Worm (Caenorhabditis elegans) whole organism, late embryonic: ENCODE measurements around the gene rop-1.

Experiments
- C08G9.2 ChIP-seq: sonication (generic microtip); optimal IDR thresholded peaks from 2 replicates; lab custom pipeline; 2016; ENCODE audit warnings: mild to moderate bottlenecking, missing genetic modification characterization, moderate library complexity, missing compliant biosample characterization
- C38D4.7 ChIP-seq: fragments of 200-800 bp; sonication (Bioruptor generic); optimal IDR thresholded peaks from 2 replicates; lab custom pipeline; 2018; ENCODE audit warnings: mild to moderate bottlenecking, missing genetic modification characterization, moderate library complexity, missing compliant biosample characterization
- F13H6.1 ChIP-seq: sonication (generic microtip); optimal IDR thresholded peaks from 2 replicates; lab custom pipeline; 2016; ENCODE audit warnings: missing genetic modification characterization, missing compliant biosample characterization
- K02D7.2 ChIP-seq: sonication (generic microtip); optimal IDR thresholded peaks from 2 replicates; lab custom pipeline; 2017; ENCODE audit warnings: mild to moderate bottlenecking, missing genetic modification characterization, missing compliant biosample characterization
- K09A11.1 ChIP-seq: sonication (generic microtip); optimal IDR thresholded peaks from 2 replicates; lab custom pipeline; 2017; ENCODE audit warnings: antibody characterized with exemption, mild to moderate bottlenecking, missing genetic modification characterization, missing compliant biosample characterization; ENCODE audit not compliant: insufficient read depth
- T23F11.4 ChIP-seq: fragments of 200-800 bp; sonication (Bioruptor generic); optimal IDR thresholded peaks from 2 replicates; lab custom pipeline; 2018; ENCODE audit warnings: mild to moderate bottlenecking, missing genetic modification characterization, missing compliant biosample characterization
- ahr-1 ChIP-seq: sonication (generic microtip); optimal IDR thresholded peaks from 2 replicates; lab custom pipeline; 2016; ENCODE audit warnings: missing genetic modification characterization, missing compliant biosample characterization
- ceh-14 ChIP-seq: sonication (generic microtip); optimal IDR thresholded peaks from 2 replicates; lab custom pipeline; 2016; ENCODE audit warnings: missing genotype, missing genetic modification characterization, missing compliant biosample characterization
- ceh-24 ChIP-seq: sonication (generic microtip); optimal IDR thresholded peaks from 2 replicates; lab custom pipeline; 2016; ENCODE audit warnings: mild to moderate bottlenecking, missing genetic modification characterization, missing compliant biosample characterization
- ceh-30 ChIP-seq: fragments of 150-350 bp; optimal IDR thresholded peaks from 2 replicates; lab custom pipeline; 2014; ENCODE audit warnings: missing biosample characterization, missing genetic modification characterization
- ceh-31 ChIP-seq: sonication (generic microtip); optimal IDR thresholded peaks from 2 replicates; lab custom pipeline; 2016; ENCODE audit warnings: missing genetic modification characterization, missing compliant biosample characterization
- ceh-48 ChIP-seq: sonication (generic microtip); optimal IDR thresholded peaks from 2 replicates; lab custom pipeline; 2016; ENCODE audit warnings: missing genetic modification characterization, inconsistent platforms, missing compliant biosample characterization
- ceh-6 ChIP-seq: fragments of 200-800 bp; sonication (Bioruptor generic); optimal IDR thresholded peaks from 2 replicates; lab custom pipeline; 2018; ENCODE audit warnings: mild to moderate bottlenecking, missing genetic modification characterization, missing compliant biosample characterization
- dve-1 ChIP-seq: sonication (generic microtip); optimal IDR thresholded peaks from 2 replicates; lab custom pipeline; 2017; ENCODE audit warnings: antibody characterized with exemption, mild to moderate bottlenecking, missing genetic modification characterization, missing compliant biosample characterization
- elt-2 ChIP-seq: sonication (generic microtip); optimal IDR thresholded peaks from 2 replicates; lab custom pipeline; 2016; ENCODE audit warnings: missing genetic modification reagents, missing genetic modification characterization, missing compliant biosample characterization
- fax-1 ChIP-seq: sonication (generic microtip); optimal IDR thresholded peaks from 2 replicates; lab custom pipeline; 2016; ENCODE audit warnings: missing genotype, missing genetic modification characterization, missing compliant biosample characterization
- fkh-10 ChIP-seq: fragments of 150-350 bp; optimal IDR thresholded peaks from 2 replicates; lab custom pipeline; 2014; ENCODE audit warnings: missing biosample characterization, missing genetic modification reagents, missing genetic modification characterization
- fkh-6 ChIP-seq: sonication (generic microtip); optimal IDR thresholded peaks from 2 replicates; lab custom pipeline; 2016; ENCODE audit warnings: missing genetic modification characterization, missing compliant biosample characterization
- hlh-13 ChIP-seq: fragments of 200-800 bp; sonication (Bioruptor generic); optimal IDR thresholded peaks from 2 replicates; lab custom pipeline; 2018; ENCODE audit warnings: mild to moderate bottlenecking, missing genetic modification characterization, missing compliant biosample characterization
- hlh-15 ChIP-seq: sonication (generic microtip); optimal IDR thresholded peaks from 2 replicates; lab custom pipeline; 2016; ENCODE audit warnings: missing genetic modification characterization, missing compliant biosample characterization
- hlh-6 ChIP-seq: sonication (generic microtip); optimal IDR thresholded peaks from 2 replicates; lab custom pipeline; 2016; ENCODE audit warnings: missing genotype, missing genetic modification characterization, missing compliant biosample characterization
- hlh-8 ChIP-seq: sonication (generic microtip); optimal IDR thresholded peaks from 2 replicates; lab custom pipeline; 2016; ENCODE audit warnings: missing genotype, missing genetic modification characterization, missing compliant biosample characterization
- lim-6 ChIP-seq: sonication (generic microtip); optimal IDR thresholded peaks from 2 replicates; lab custom pipeline; 2016; ENCODE audit warnings: missing genetic modification characterization, missing compliant biosample characterization
- lin-11 ChIP-seq: fragments of 200-800 bp; sonication (Bioruptor generic); optimal IDR thresholded peaks from 2 replicates; lab custom pipeline; 2018; ENCODE audit warnings: mild to moderate bottlenecking, missing genetic modification characterization, missing compliant biosample characterization
- madf-2 ChIP-seq: sonication (generic microtip); optimal IDR thresholded peaks from 2 replicates; lab custom pipeline; 2017; ENCODE audit warnings: missing genetic modification characterization, missing compliant biosample characterization
- mec-3 ChIP-seq: sonication (generic microtip); optimal IDR thresholded peaks from 2 replicates; lab custom pipeline; 2016; ENCODE audit warnings: borderline replicate concordance, missing genetic modification characterization, missing compliant biosample characterization
- nfya-1 ChIP-seq: sonication (generic microtip); optimal IDR thresholded peaks from 2 replicates; lab custom pipeline; 2017; ENCODE audit warnings: missing genetic modification characterization, mild to moderate bottlenecking, missing compliant biosample characterization, antibody characterized with exemption, moderate library complexity
- nhr-11 ChIP-seq: fragments of 150-350 bp; optimal IDR thresholded peaks from 2 replicates; lab custom pipeline; 2014; ENCODE audit warnings: missing biosample characterization, missing genetic modification characterization
- nhr-232 ChIP-seq: sonication (generic microtip); optimal IDR thresholded peaks from 2 replicates; lab custom pipeline; 2016; ENCODE audit warnings: missing genetic modification characterization, missing compliant biosample characterization
- pag-3 ChIP-seq: sonication (generic microtip); optimal IDR thresholded peaks from 2 replicates; lab custom pipeline; 2016; ENCODE audit warnings: missing compliant biosample characterization, missing genetic modification characterization, borderline replicate concordance
- pat-9 ChIP-seq: fragments of 200-800 bp; sonication (Bioruptor generic); optimal IDR thresholded peaks from 2 replicates; lab custom pipeline; 2018; ENCODE audit warnings: mild to moderate bottlenecking, missing genetic modification characterization, moderate library complexity, missing compliant biosample characterization
- pax-1 ChIP-seq: fragments of 150-350 bp; optimal IDR thresholded peaks from 2 replicates; lab custom pipeline; 2014; ENCODE audit warnings: missing biosample characterization, missing genetic modification characterization
- pha-2 ChIP-seq: sonication (generic microtip); optimal IDR thresholded peaks from 2 replicates; lab custom pipeline; 2017; ENCODE audit warnings: mild to moderate bottlenecking, missing genetic modification characterization, missing compliant biosample characterization
- pqm-1 ChIP-seq: sonication (generic microtip); optimal IDR thresholded peaks from 2 replicates; lab custom pipeline; 2016; ENCODE audit warnings: missing genetic modification characterization, missing compliant biosample characterization
- ref-2 ChIP-seq: sonication (generic microtip); optimal IDR thresholded peaks from 2 replicates; lab custom pipeline; 2016; ENCODE audit warnings: missing genetic modification characterization, missing compliant biosample characterization
- rnt-1 ChIP-seq: sonication (generic microtip); optimal IDR thresholded peaks from 2 replicates; lab custom pipeline; 2016; ENCODE audit warnings: missing genetic modification characterization, missing compliant biosample characterization
- sdc-2 ChIP-seq: sonication (generic microtip); optimal IDR thresholded peaks from 2 replicates; lab custom pipeline; 2016; ENCODE audit warnings: missing genotype, missing genetic modification characterization, missing compliant biosample characterization
- sox-4 ChIP-seq: sonication (generic microtip); optimal IDR thresholded peaks from 2 replicates; lab custom pipeline; 2017; ENCODE audit warnings: mild to moderate bottlenecking, missing genetic modification characterization, inconsistent platforms, missing compliant biosample characterization
- syd-9 ChIP-seq: sonication (generic microtip); optimal IDR thresholded peaks from 2 replicates; lab custom pipeline; 2016; ENCODE audit warnings: mild to moderate bottlenecking, missing genetic modification characterization, moderate library complexity, missing compliant biosample characterization
- tbx-2 ChIP-seq: sonication (generic microtip); optimal IDR thresholded peaks from 2 replicates; lab custom pipeline; 2016; ENCODE audit warnings: missing genetic modification characterization, missing compliant biosample characterization
- unc-55 ChIP-seq: sonication (generic microtip); optimal IDR thresholded peaks from 2 replicates; lab custom pipeline; 2017; ENCODE audit warnings: missing biosample characterization, missing genetic modification reagents, missing genetic modification characterization
- unc-86 ChIP-seq: sonication (generic microtip); optimal IDR thresholded peaks from 2 replicates; lab custom pipeline; 2016; ENCODE audit warnings: missing genetic modification characterization, missing compliant biosample characterization
- zip-5 ChIP-seq: sonication (generic microtip); optimal IDR thresholded peaks from 2 replicates; lab custom pipeline; 2016; ENCODE audit warnings: missing genetic modification characterization, missing compliant biosample characterization

The rop-1 gene

ce11 chrV:10230932-10231331 is 23.9 kb downstream of the rop-1 start, which contains the start of gene fipr-6:
fipr-6 (plus strand) TSS chrV:10231232.
- TF ChIP-seq hlh-8 (tag; lab: Kevin White, UChicago) (no peak), pag-3 (tag; lab: Kevin White, UChicago) (no peak), tbx-2 (no peak), nhr-11 (tag; lab: Kevin White, UChicago) (no peak), ahr-1 (no peak), hlh-15 (tag; lab: Kevin White, UChicago) (no peak), lim-6 (tag; lab: Kevin White, UChicago) (no peak), T23F11.4 (GFP tag; lab: Kevin White, UChicago) (no peak), pha-2 (tag; lab: Kevin White, UChicago) (no peak), sox-4 (no peak), pax-1 (tag; lab: Kevin White, UChicago) (no peak), nfya-1 (tag; lab: Kevin White, UChicago) (no peak), F13H6.1 (no peak), ceh-6 (no peak)

DNA sequence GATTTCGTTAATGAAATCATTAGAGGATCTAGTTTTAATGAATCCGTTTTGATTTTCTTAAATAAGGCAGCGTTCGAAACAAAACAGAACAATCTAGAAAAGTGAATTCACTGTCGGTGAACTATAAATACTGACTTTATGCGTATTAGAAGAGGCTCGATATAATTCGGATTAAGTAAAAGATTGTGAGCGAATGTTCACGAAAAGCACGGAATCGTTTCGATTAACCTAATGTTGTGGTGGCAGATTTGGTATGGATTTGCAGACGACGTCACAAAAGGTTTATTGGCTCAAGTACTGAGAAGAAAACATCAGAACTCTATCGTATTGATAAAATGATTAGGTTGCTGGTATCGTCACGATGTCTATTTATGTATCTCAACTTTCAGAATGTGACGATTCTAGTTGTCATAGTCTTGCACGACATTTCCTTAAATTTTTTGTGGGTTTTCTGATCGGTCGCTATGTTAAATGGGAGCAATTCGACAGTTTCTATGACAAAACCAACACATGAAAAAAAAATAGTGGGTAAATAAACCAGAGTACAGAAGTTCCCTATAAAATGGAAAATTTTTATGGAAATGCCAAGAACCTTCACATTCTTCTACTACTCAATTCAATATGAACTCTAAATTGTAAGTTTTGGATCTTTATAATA is 25.5 kb downstream of the rop-1 start, which contains the start of the genes pyt-1 and fipr-7:
Gene pyt-1, minus strand, starts transcription at position 101 of the 658 bp plus-strand sequence.
Gene fipr-7, plus strand, starts transcription at position 608 of the 658 bp plus-strand sequence.
- TF ChIP-seq fkh-6 (no peak), rnt-1 (no peak), pag-3 (tag; lab: Kevin White, UChicago) (no peak), zip-5 (tag; lab: Kevin White, UChicago) (no peak), K09A11.1 (tag; lab: Kevin White, UChicago) (no peak), ceh-31 (tag; lab: Kevin White, UChicago) (no peak), fax-1 (no peak), fkh-10 (GFP tag; lab: Kevin White, UChicago) (no peak), ceh-6 (no peak), ceh-14 (no peak), unc-55 (GFP tag; lab: Kevin White, UChicago) (no peak), dve-1 (tag; lab: Kevin White, UChicago) (no peak), unc-86 (tag; lab: Kevin White, UChicago) (no peak), lim-6 (tag; lab: Kevin White, UChicago) (no peak), pat-9 (tag; lab: Kevin White, UChicago) (no peak)
- TF ChIP-seq, all 69 proteins: peak for 0

DNA sequence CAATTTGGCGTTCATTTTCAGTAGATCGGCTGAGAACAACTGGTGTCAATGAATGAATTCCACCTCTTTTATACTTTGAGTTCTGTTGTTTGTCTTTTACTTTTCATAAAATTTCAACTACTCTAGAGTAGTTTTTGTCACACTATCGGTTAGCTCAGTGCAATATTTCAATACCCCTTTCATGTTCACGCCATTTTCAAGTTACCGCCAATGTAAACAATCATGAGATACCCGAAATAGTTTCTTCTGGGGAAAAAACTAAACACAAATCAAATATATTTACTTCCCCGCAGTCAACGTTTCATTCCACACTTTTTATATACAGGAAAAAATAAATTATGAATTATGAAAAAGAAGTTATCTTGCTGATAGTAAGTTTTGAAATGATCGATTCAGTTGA is 26.5 kb downstream of the rop-1 start, which contains the start of gene fipr-4:
Gene fipr-4, minus strand, starts transcription at position 101 of the 400 bp plus-strand sequence.
- TF ChIP-seq lin-11 (tag; lab: Kevin White, UChicago) (no peak), C08G9.2 (tag; lab: Kevin White, UChicago) (no peak), C38D4.7 (GFP tag; lab: Kevin White, UChicago) (no peak), hlh-13 (GFP tag; lab: Kevin White, UChicago) (no peak), sdc-2 (no peak), mec-3 (tag; lab: Kevin White, UChicago) (no peak), ref-2 (tag; lab: Kevin White, UChicago) (no peak), T23F11.4 (GFP tag; lab: Kevin White, UChicago) (no peak), ceh-24 (tag; lab: Kevin White, UChicago) (no peak), ceh-48 (tag; lab: Kevin White, UChicago) (no peak), hlh-6 (tag; lab: Kevin White, UChicago) (no peak), unc-86 (tag; lab: Kevin White, UChicago) (no peak)

ce11 chrV:10227333-10227732 is 27.5 kb downstream of the rop-1 start, which contains the start of gene ttr-19:
ttr-19 (minus strand) TSS chrV:10227433.
- TF ChIP-seq C38D4.7 (GFP tag; lab: Kevin White, UChicago) (no peak), nhr-232 (tag; lab: Kevin White, UChicago) (no peak), ceh-30 (tag; lab: Kevin White, UChicago) (no peak), T23F11.4 (GFP tag; lab: Kevin White, UChicago) (no peak), madf-2 (tag; lab: Kevin White, UChicago) (no peak), fkh-6 (no peak), zip-5 (tag; lab: Kevin White, UChicago) (no peak), K09A11.1 (tag; lab: Kevin White, UChicago) (no peak), pqm-1 (tag; lab: Kevin White, UChicago) (no peak), lin-11 (tag; lab: Kevin White, UChicago) (no peak), tbx-2 (no peak), syd-9 (tag; lab: Kevin White, UChicago) (no peak), elt-2 (no peak), ceh-48 (tag; lab: Kevin White, UChicago) (no peak), sdc-2 (no peak), K02D7.2 (tag; lab: Kevin White, UChicago) (no peak)
